Worm (Caenorhabditis elegans): ENCODE results near the gene kgb-2.

Gene kgb-2

ce11 chrIV:3654823-3655222 is 48.2 kb downstream of the kgb-2 start:
- TF ChIP-seq unc-55 (GFP tag; optimal IDR thresholded peaks at IDR 0.05) (peak; percentile 57), ceh-22 (tag; optimal IDR thresholded peaks at IDR 0.05) (no peak)

ce11 chrIV:3655896-3656295 is 49.3 kb downstream of the kgb-2 start:
- no peak for TF ChIP-seq C38D4.7 (GFP tag; optimal IDR thresholded peaks at IDR 0.05)
